Worm (Caenorhabditis elegans): Measurements from ENCODE around the gene M01B2.8.
"Not testable (repeated sequence)": the region's sequence is repeated elsewhere in the genome, so short reads cannot be mapped to it uniquely, and the experiment has no call there.

DNA sequence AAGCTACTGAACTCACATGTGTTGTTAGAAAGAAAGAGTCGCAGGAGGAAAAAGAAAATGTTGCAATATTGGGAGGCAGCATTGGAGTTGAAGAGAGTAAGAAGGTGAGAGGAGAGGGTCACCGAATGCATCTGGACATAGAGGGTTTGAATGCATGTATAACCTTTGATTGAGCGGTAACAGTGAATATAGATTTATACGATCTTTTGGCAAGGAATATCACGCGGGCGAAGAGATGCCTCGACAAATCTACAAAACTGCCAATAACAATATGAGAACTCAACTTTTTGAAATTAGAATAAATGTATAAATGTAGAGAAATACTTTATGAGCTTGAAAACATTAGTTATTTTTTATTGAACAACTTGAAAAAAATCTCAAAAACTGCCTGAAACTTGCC, 2.3 kb downstream of the M01B2.8 start, which contains the start of gene M01B2.10:
- not testable (repeated sequence) for TF ChIP-seq mab-9 (GFP tag; IDR thresholded peaks at IDR 0.05); efl-3 (GFP tag; optimal IDR thresholded peaks at IDR 0.05); hlh-4 (tag; optimal IDR thresholded peaks at IDR 0.05); zag-1 (tag; optimal IDR thresholded peaks at IDR 0.05); nhr-11 (tag; optimal IDR thresholded peaks at IDR 0.05); tbx-2 (tag; optimal IDR thresholded peaks at IDR 0.05); pqm-1 (tag; optimal IDR thresholded peaks at IDR 0.05); aly-2 (tag; optimal IDR thresholded peaks at IDR 0.05); rnt-1 (tag; optimal IDR thresholded peaks at IDR 0.05); hlh-17 (GFP tag; optimal IDR thresholded peaks at IDR 0.05; ENCODE audit: borderline replicate concordance); alr-1 (tag; optimal IDR thresholded peaks at IDR 0.05; ENCODE audit: borderline replicate concordance); nhr-76 (tag; optimal IDR thresholded peaks at IDR 0.05)

All from whole organism, L1 larva.